Worm (Caenorhabditis elegans) whole organism, L2 larva: ENCODE measurements around the gene C45G9.10.

ENCODE experiments used
- F13H6.1 ChIP-seq: sonication (generic microtip); optimal IDR thresholded peaks from 2 replicates; lab custom pipeline; 2016; ENCODE audit warnings: missing genetic modification characterization, missing compliant biosample characterization
- ZK546.5 ChIP-seq: sonication (generic microtip); optimal IDR thresholded peaks from 2 replicates; lab custom pipeline; 2017; ENCODE audit warnings: missing biosample characterization, missing genetic modification characterization
- aly-2 ChIP-seq: fragments of 150-350 bp; optimal IDR thresholded peaks from 2 replicates; lab custom pipeline; 2014; ENCODE audit warnings: missing biosample characterization, missing genetic modification characterization
- dmd-4 ChIP-seq: sonication (generic microtip); optimal IDR thresholded peaks from 2 replicates; lab custom pipeline; 2017; ENCODE audit warnings: missing biosample characterization, missing genetic modification characterization
- egl-27 ChIP-seq: sonication (generic microtip); optimal IDR thresholded peaks from 3 replicates; lab custom pipeline; 2017; ENCODE audit warnings: missing biosample characterization, missing genetic modification reagents, missing genetic modification characterization
- elt-3 ChIP-seq: sonication (generic microtip); optimal IDR thresholded peaks from 2 replicates; lab custom pipeline; 2017; ENCODE audit warnings: missing biosample characterization, missing genetic modification characterization
- fos-1 ChIP-seq: fragments of 150-350 bp; optimal IDR thresholded peaks from 2 replicates; lab custom pipeline; 2014; ENCODE audit warnings: missing biosample characterization, missing genetic modification characterization
- lin-39 ChIP-seq: fragments of 150-350 bp; optimal IDR thresholded peaks from 2 replicates; lab custom pipeline; 2014; ENCODE audit warnings: missing biosample characterization, missing genetic modification reagents, missing genetic modification characterization
- mdl-1 ChIP-seq, 2 experiments: fragments of 150-350 bp in 1 of 2; sonication (generic microtip) in 1 of 2; optimal IDR thresholded peaks; 2 replicates each; lab custom pipeline; 2017; ENCODE audit warnings: missing biosample characterization in 2 of 2, missing genetic modification characterization in 2 of 2
- skn-1 ChIP-seq: sonication (generic microtip); optimal IDR thresholded peaks from 2 replicates; lab custom pipeline; 2017; ENCODE audit warnings: missing biosample characterization, missing genetic modification characterization
- ztf-11 ChIP-seq: sonication (generic microtip); optimal IDR thresholded peaks from 2 replicates; lab custom pipeline; 2017; ENCODE audit warnings: missing biosample characterization, missing genetic modification characterization
- ztf-4 ChIP-seq: fragments of 150-350 bp; optimal IDR thresholded peaks from 2 replicates; lab custom pipeline; 2014; ENCODE audit warnings: missing biosample characterization, missing genetic modification characterization

ce11 chrIII:5026366-5026765, 35.3 kb downstream of the C45G9.10 start:
- no peak for TF ChIP-seq F13H6.1 (tag; lab: Kevin White, UChicago)
- no peak for TF ChIP-seq ZK546.5 (tag; lab: Kevin White, UChicago)
- TF ChIP-seq skn-1 (tag; lab: Kevin White, UChicago), result no peak
- no peak for TF ChIP-seq dmd-4 (tag; lab: Kevin White, UChicago)
- no peak for TF ChIP-seq elt-3
- no peak for TF ChIP-seq ztf-11 (tag; lab: Kevin White, UChicago)
- TF ChIP-seq egl-27 (tag; lab: Kevin White, UChicago), result no peak
- no peak for TF ChIP-seq fos-1 (tag; lab: Kevin White, UChicago)
- no peak for TF ChIP-seq ztf-4 (tag; lab: Kevin White, UChicago)
- no peak for TF ChIP-seq mdl-1 (tag; optimal IDR thresholded peaks at IDR 0.05; lab: Kevin White, UChicago)
- TF ChIP-seq aly-2 (tag; lab: Kevin White, UChicago), result no peak
- TF ChIP-seq lin-39 (tag; lab: Kevin White, UChicago), result no peak
